Fruit fly (Drosophila melanogaster) whole organism, embryonic: Measurements from ENCODE around the gene eIF2alpha.
A peak's percentile ranks its signal among the peaks of the same experiment; 100 is the strongest.

Experiments used
- Awh ChIP-seq: fragments of 200-800 bp; sonication (Bioruptor generic); IDR thresholded peaks from 2 replicates; pipeline ENCODE4, ENCODE4 v1.3.6; 2022; ENCODE audit warnings: missing biosample characterization, missing genetic modification characterization
- CG10959 ChIP-seq: fragments of 200-800 bp; sonication (Bioruptor generic); IDR thresholded peaks from 2 replicates; pipeline ENCODE4 v1.3.6; 2022; ENCODE audit warnings: missing biosample characterization, missing genetic modification characterization
- CG11456 ChIP-seq: fragments of 200-800 bp; sonication (Bioruptor generic); IDR thresholded peaks from 3 replicates; pipeline ENCODE4 v1.3.6; 2022; ENCODE audit warnings: missing biosample characterization, missing genetic modification characterization
- CG11723 ChIP-seq: fragments of 200-800 bp; sonication (Bioruptor generic); optimal IDR thresholded peaks from 2 replicates; lab custom pipeline; 2017; ENCODE audit warnings: missing biosample characterization, mild to moderate bottlenecking, missing genetic modification characterization
- CG12155 ChIP-seq: fragments of 200-800 bp; sonication (Bioruptor generic); optimal IDR thresholded peaks from 3 replicates; lab custom pipeline; 2016; ENCODE audit warnings: missing biosample characterization, missing genetic modification characterization
- CG13287 ChIP-seq: fragments of 200-800 bp; sonication (Bioruptor generic); IDR thresholded peaks from 2 replicates; pipeline ENCODE4 v1.3.6; 2022; ENCODE audit warnings: missing biosample characterization, missing genetic modification characterization; ENCODE audit not compliant: partially characterized antibody
- CG13424 ChIP-seq: fragments of 200-800 bp; sonication (Bioruptor generic); optimal IDR thresholded peaks from 2 replicates; lab custom pipeline; 2019; ENCODE audit warnings: missing biosample characterization, mild to moderate bottlenecking, missing genetic modification characterization, moderate library complexity
- CG14441 ChIP-seq: fragments of 200-800 bp; sonication (Bioruptor generic); IDR thresholded peaks from 2 replicates; pipeline ENCODE4 v1.3.6; 2022; ENCODE audit warnings: missing biosample characterization, missing genetic modification characterization
- CG16813 ChIP-seq: fragments of 200-800 bp; sonication (Bioruptor generic); IDR thresholded peaks from 3 replicates; pipeline ENCODE4 v1.3.6; 2022; ENCODE audit warnings: missing biosample characterization, missing genetic modification characterization; ENCODE audit not compliant: partially characterized antibody
- CG16815 ChIP-seq: fragments of 200-800 bp; sonication (Bioruptor generic); optimal IDR thresholded peaks from 3 replicates; lab custom pipeline; 2017; ENCODE audit warnings: missing biosample characterization, mild to moderate bottlenecking, missing genetic modification characterization
- CG17385 ChIP-seq: fragments of 200-800 bp; sonication (Bioruptor generic); optimal IDR thresholded peaks from 3 replicates; lab custom pipeline; 2018; ENCODE audit warnings: missing biosample characterization, mild to moderate bottlenecking, missing genetic modification characterization
- CG17612 ChIP-seq: fragments of 200-800 bp; sonication (Bioruptor generic); IDR thresholded peaks from 2 replicates; pipeline ENCODE4 v1.3.6; 2022; ENCODE audit warnings: missing biosample characterization, missing genetic modification characterization
- CG30020 ChIP-seq: fragments of 200-800 bp; optimal IDR thresholded peaks from 2 replicates; lab custom pipeline; 2019; ENCODE audit warnings: missing biosample characterization, mild to moderate bottlenecking, missing genetic modification characterization, moderate library complexity
- CG32532 ChIP-seq: fragments of 200-800 bp; sonication (Bioruptor generic); IDR thresholded peaks from 2 replicates; pipeline ENCODE4 v1.3.6; 2022; ENCODE audit warnings: missing biosample characterization, missing genetic modification characterization
- CG4730 ChIP-seq: fragments of 200-800 bp; sonication (Bioruptor generic); IDR thresholded peaks from 2 replicates; pipeline ENCODE4 v1.3.6; 2022; ENCODE audit warnings: missing biosample characterization, missing genetic modification characterization
- CHES-1-like ChIP-seq: fragments of 200-800 bp; sonication (Bioruptor generic); optimal IDR thresholded peaks from 2 replicates; lab custom pipeline; 2016; ENCODE audit warnings: missing biosample characterization, missing genetic modification characterization
- Dek ChIP-seq: fragments of 200-800 bp; sonication (Bioruptor generic); optimal IDR thresholded peaks from 3 replicates; lab custom pipeline; 2019; ENCODE audit warnings: missing biosample characterization, mild to moderate bottlenecking, missing genetic modification characterization, moderate library complexity
- Eip74EF ChIP-seq, 2 experiments: fragments of 200-800 bp in 1 of 2; fragments of >200 bp in 1 of 2; sonication (Bioruptor generic) in 1 of 2; optimal IDR thresholded peaks; 2 replicates each; lab custom pipeline; 2017 to 2019; ENCODE audit warnings: missing biosample characterization in 2 of 2, missing genetic modification characterization in 2 of 2, mild to moderate bottlenecking in 1 of 2, moderate library complexity in 1 of 2
- Elba2 ChIP-seq: fragments of 200-800 bp; sonication (Bioruptor generic); optimal IDR thresholded peaks from 3 replicates; lab custom pipeline; 2016; ENCODE audit warnings: missing biosample characterization, missing genetic modification characterization
- Ets65A ChIP-seq: fragments of 200-800 bp; sonication (Bioruptor generic); peaks from one replicate; lab custom pipeline; 2016; ENCODE audit warnings: missing biosample characterization, missing genetic modification characterization
- Ets97D ChIP-seq: fragments of 200-800 bp; sonication (Bioruptor generic); optimal IDR thresholded peaks from 3 replicates; lab custom pipeline; 2016; ENCODE audit warnings: missing biosample characterization, missing genetic modification characterization
- Fer1 ChIP-seq: fragments of 200-800 bp; sonication (Bioruptor generic); optimal IDR thresholded peaks from 2 replicates; lab custom pipeline; 2017; ENCODE audit warnings: missing biosample characterization, mild to moderate bottlenecking, missing genetic modification characterization
- Hr39 ChIP-seq: fragments of >200 bp; optimal IDR thresholded peaks from 2 replicates; lab custom pipeline; 2017
- Mrtf ChIP-seq: fragments of 200-800 bp; sonication (Bioruptor generic); IDR thresholded peaks from 3 replicates; pipeline ENCODE4 v1.3.6; 2022; ENCODE audit warnings: missing biosample characterization, missing genetic modification characterization
- NFAT ChIP-seq: fragments of 200-800 bp; sonication (Bioruptor generic); IDR thresholded peaks from 2 replicates; pipeline ENCODE4 v1.3.6; 2022; ENCODE audit warnings: missing biosample characterization, missing genetic modification characterization
- Opbp ChIP-seq: fragments of 200-800 bp; sonication (Bioruptor generic); IDR thresholded peaks from 3 replicates; pipeline ENCODE4 v1.3.6; 2022; ENCODE audit warnings: missing biosample characterization, missing genetic modification characterization; ENCODE audit not compliant: partially characterized antibody
- Rfx ChIP-seq: fragments of 200-800 bp; sonication (Bioruptor generic); IDR thresholded peaks from 2 replicates; pipeline ENCODE4 v1.3.6; 2022; ENCODE audit warnings: missing biosample characterization, missing genetic modification characterization
- Sry-δ ChIP-seq: fragments of 200-800 bp; sonication (Bioruptor generic); optimal IDR thresholded peaks from 2 replicates; lab custom pipeline; 2016; ENCODE audit warnings: missing biosample characterization, missing genetic modification characterization
- Ssrp ChIP-seq: fragments of 200-800 bp; sonication (Bioruptor generic); optimal IDR thresholded peaks from 2 replicates; lab custom pipeline; 2018; ENCODE audit warnings: missing biosample characterization, mild to moderate bottlenecking, missing genetic modification characterization, moderate library complexity
- Xbp1 ChIP-seq: fragments of 200-800 bp; sonication (Bioruptor generic); optimal IDR thresholded peaks from 3 replicates; lab custom pipeline; 2016; ENCODE audit warnings: missing biosample characterization, mild to moderate bottlenecking, missing genetic modification characterization
- YL-1 ChIP-seq: fragments of 200-800 bp; sonication (Bioruptor generic); optimal IDR thresholded peaks from 3 replicates; lab custom pipeline; 2017; ENCODE audit warnings: missing biosample characterization, mild to moderate bottlenecking, missing genetic modification characterization
- br ChIP-seq: fragments of >200 bp; optimal IDR thresholded peaks from 2 replicates; lab custom pipeline; 2017
- chinmo ChIP-seq: fragments of 200-800 bp; sonication (Bioruptor generic); IDR thresholded peaks from 4 replicates; pipeline ENCODE4 v1.3.6; 2022; ENCODE audit warnings: missing biosample characterization, missing genetic modification characterization; ENCODE audit not compliant: partially characterized antibody
- dm ChIP-seq: fragments of 200-800 bp; sonication (Bioruptor generic); optimal IDR thresholded peaks from 3 replicates; lab custom pipeline; 2016; ENCODE audit warnings: missing biosample characterization, missing genetic modification characterization
- dmrt99B ChIP-seq: fragments of 200-800 bp; sonication (Bioruptor generic); optimal IDR thresholded peaks from 2 replicates; lab custom pipeline; 2018; ENCODE audit warnings: missing biosample characterization, mild to moderate bottlenecking, missing genetic modification characterization, moderate library complexity
- ems ChIP-seq: fragments of 200-800 bp; sonication (Bioruptor generic); optimal IDR thresholded peaks from 3 replicates; lab custom pipeline; 2016; ENCODE audit warnings: missing biosample characterization, missing genetic modification characterization
- ewg ChIP-seq: fragments of 200-800 bp; sonication (Bioruptor generic); optimal IDR thresholded peaks from 3 replicates; lab custom pipeline; 2017; ENCODE audit warnings: mild to moderate bottlenecking, missing biosample characterization, missing genetic modification reagents, missing genetic modification characterization
- gfzf ChIP-seq: fragments of 200-800 bp; sonication (Bioruptor generic); optimal IDR thresholded peaks from 2 replicates; lab custom pipeline; 2016; ENCODE audit warnings: missing biosample characterization, mild to moderate bottlenecking, missing genetic modification characterization, moderate library complexity
- grn ChIP-seq: fragments of 200-800 bp; sonication (Bioruptor generic); optimal IDR thresholded peaks from 3 replicates; lab custom pipeline; 2017; ENCODE audit warnings: missing biosample characterization, missing genetic modification characterization
- gro ChIP-seq: fragments of 200-800 bp; sonication (Bioruptor generic); optimal IDR thresholded peaks from 2 replicates; lab custom pipeline; 2016; ENCODE audit warnings: missing biosample characterization, missing genetic modification characterization
- jumu ChIP-seq: fragments of 200-800 bp; sonication (Bioruptor generic); optimal IDR thresholded peaks from 3 replicates; lab custom pipeline; 2016; ENCODE audit warnings: missing biosample characterization, missing genetic modification characterization
- kay ChIP-seq: fragments of 200-800 bp; sonication (Bioruptor generic); optimal IDR thresholded peaks from 2 replicates; lab custom pipeline; 2016; ENCODE audit warnings: missing biosample characterization, missing genetic modification characterization
- lmd ChIP-seq: fragments of 200-800 bp; sonication (Bioruptor generic); IDR thresholded peaks from 2 replicates; pipeline ENCODE4 v1.3.6; 2022; ENCODE audit warnings: missing biosample characterization, missing genetic modification characterization
- lola ChIP-seq, 3 experiments: fragments of >200 bp in 2 of 3; fragments of 200-800 bp in 1 of 3; sonication (Bioruptor generic) in 1 of 3; optimal IDR thresholded peaks; 2 replicates each; lab custom pipeline; 2017 to 2019; ENCODE audit warnings: missing biosample characterization in 3 of 3, missing genetic modification characterization in 3 of 3, mild to moderate bottlenecking in 1 of 3, moderate library complexity in 1 of 3
- pita ChIP-seq: fragments of 200-800 bp; sonication (Bioruptor generic); optimal IDR thresholded peaks from 2 replicates; lab custom pipeline; 2017; ENCODE audit warnings: missing biosample characterization, mild to moderate bottlenecking, missing genetic modification characterization
- sna ChIP-seq: fragments of 200-800 bp; sonication (Bioruptor generic); IDR thresholded peaks from 2 replicates; pipeline ENCODE4 v1.3.6; 2022; ENCODE audit warnings: missing biosample characterization, missing genetic modification characterization; ENCODE audit not compliant: partially characterized antibody
- sob ChIP-seq: fragments of 200-800 bp; sonication (Bioruptor generic); IDR thresholded peaks from 2 replicates; pipeline ENCODE4 v1.3.6; 2022; ENCODE audit warnings: missing biosample characterization, missing genetic modification characterization
- ssp ChIP-seq: fragments of 200-800 bp; sonication (Bioruptor generic); IDR thresholded peaks from 2 replicates; pipeline ENCODE4 v1.3.6; 2022; ENCODE audit warnings: missing biosample characterization, missing genetic modification characterization
- toy ChIP-seq: fragments of 200-800 bp; sonication (Bioruptor generic); IDR thresholded peaks from 2 replicates; pipeline ENCODE4 v1.3.6; 2022; ENCODE audit warnings: missing biosample characterization, missing genetic modification characterization
- wdn ChIP-seq: fragments of 200-800 bp; sonication (Bioruptor generic); IDR thresholded peaks from 2 replicates; pipeline ENCODE4 v1.3.6; 2022; ENCODE audit warnings: missing biosample characterization, missing genetic modification characterization
- wek ChIP-seq: fragments of 200-800 bp; sonication (Bioruptor generic); optimal IDR thresholded peaks from 3 replicates; lab custom pipeline; 2018; ENCODE audit warnings: missing biosample characterization, mild to moderate bottlenecking, missing genetic modification characterization, moderate library complexity
- wor ChIP-seq: fragments of 200-800 bp; sonication (Bioruptor generic); IDR thresholded peaks from 2 replicates; pipeline ENCODE4 v1.3.6; 2022; ENCODE audit warnings: missing biosample characterization, missing genetic modification characterization

Gene eIF2alpha

dm6 chrX:16441245-16441644 is 5.5 kb downstream of the eIF2alpha start, which contains the start of the genes Cdc50 and rngo (continued):
- TF ChIP-seq ssp, result no peak
- peak; percentile 98 for TF ChIP-seq sna (GFP tag; lab: Robert Waterston, UW)
- TF ChIP-seq wdn (GFP tag; lab: Robert Waterston, UW), result no peak
- TF ChIP-seq CG10959 (GFP tag; lab: Robert Waterston, UW), result no peak
- TF ChIP-seq lola (GFP tag; optimal IDR thresholded peaks at IDR 0.05; lab: Kevin White, UChicago), result peak in 1 of 3 experiments; percentile 35
- peak; percentile 34 for TF ChIP-seq grn (GFP tag; lab: Kevin White, UChicago)
- TF ChIP-seq br (lab: Kevin White, UChicago), result no peak
- no peak for TF ChIP-seq CG11723 (GFP tag; lab: Kevin White, UChicago)
- peak; percentile 98 for TF ChIP-seq CG13287 (GFP tag; lab: Robert Waterston, UW)
- no peak for TF ChIP-seq wor (GFP tag; lab: Robert Waterston, UW)
- TF ChIP-seq CG11456, result no peak
- no peak for TF ChIP-seq toy (GFP tag; lab: Robert Waterston, UW)
- TF ChIP-seq Ets65A, result no peak
- no peak for TF ChIP-seq Mrtf (GFP tag; lab: Robert Waterston, UW)
- peak; percentile 91 for TF ChIP-seq chinmo (GFP tag; lab: Robert Waterston, UW)
- no peak for TF ChIP-seq Hr39 (lab: Kevin White, UChicago)
- no peak for TF ChIP-seq CG16815 (GFP tag; lab: Kevin White, UChicago)
- no peak for TF ChIP-seq Awh (GFP tag; lab: Robert Waterston, UW)
- peak; percentile 2 for TF ChIP-seq CG13424 (tag; lab: Kevin White, UChicago)
- peak; percentile 43 for TF ChIP-seq Elba2 (GFP tag; lab: Kevin White, UChicago)
- TF ChIP-seq CHES-1-like (GFP tag; lab: Kevin White, UChicago), result no peak
- TF ChIP-seq YL-1, result peak; percentile 63
- TF ChIP-seq CG30020 (tag; lab: Kevin White, UChicago), result peak; percentile 64
- TF ChIP-seq CG4730, result no peak
- TF ChIP-seq Fer1, result peak; percentile 31
- TF ChIP-seq jumu (GFP tag; lab: Kevin White, UChicago), result peak; percentile 39
- TF ChIP-seq CG17385, result peak; percentile 61
- peak; percentile 19 for TF ChIP-seq Xbp1
- no peak for TF ChIP-seq Dek (tag; lab: Kevin White, UChicago)
- no peak for TF ChIP-seq Ssrp (tag; lab: Kevin White, UChicago)
- no peak for TF ChIP-seq CG32532
- no peak for TF ChIP-seq pita (GFP tag; lab: Kevin White, UChicago)
- 0 out of 2 replicates have a peak, but pooled peaks have one; percentile 10 for TF ChIP-seq Rfx (GFP tag; lab: Robert Waterston, UW)
- TF ChIP-seq Opbp (GFP tag; lab: Robert Waterston, UW), result peak; percentile 91
- no peak for TF ChIP-seq CG17612 (GFP tag; lab: Robert Waterston, UW)
- TF ChIP-seq wek (GFP tag; lab: Kevin White, UChicago), result no peak
- no peak for TF ChIP-seq Eip74EF (GFP tag; optimal IDR thresholded peaks at IDR 0.05; lab: Kevin White, UChicago)
- peak; percentile 99 for TF ChIP-seq CG16813 (GFP tag; lab: Robert Waterston, UW)
- no peak for TF ChIP-seq ems (GFP tag; lab: Kevin White, UChicago)
- TF ChIP-seq gfzf (GFP tag; lab: Kevin White, UChicago), result peak; percentile 52
- TF ChIP-seq ewg, result peak; percentile 30
- TF ChIP-seq Sry-δ, result peak; percentile 92
- peak; percentile 56 for TF ChIP-seq kay (GFP tag; lab: Kevin White, UChicago)
- no peak for TF ChIP-seq CG14441
- peak; percentile 65 for TF ChIP-seq dm
- no peak for TF ChIP-seq sob (GFP tag; lab: Robert Waterston, UW)
- no peak for TF ChIP-seq CG12155 (GFP tag; lab: Kevin White, UChicago)
- TF ChIP-seq lmd, result no peak
- TF ChIP-seq NFAT (GFP tag; lab: Robert Waterston, UW), result no peak
- TF ChIP-seq dmrt99B, result no peak
- TF ChIP-seq gro (GFP tag; lab: Kevin White, UChicago), result peak; percentile 60
- peak; percentile 81 for TF ChIP-seq Ets97D (GFP tag; lab: Kevin White, UChicago)
